Fruit fly (Drosophila melanogaster): ENCODE results near the gene CG12316.

DNA sequence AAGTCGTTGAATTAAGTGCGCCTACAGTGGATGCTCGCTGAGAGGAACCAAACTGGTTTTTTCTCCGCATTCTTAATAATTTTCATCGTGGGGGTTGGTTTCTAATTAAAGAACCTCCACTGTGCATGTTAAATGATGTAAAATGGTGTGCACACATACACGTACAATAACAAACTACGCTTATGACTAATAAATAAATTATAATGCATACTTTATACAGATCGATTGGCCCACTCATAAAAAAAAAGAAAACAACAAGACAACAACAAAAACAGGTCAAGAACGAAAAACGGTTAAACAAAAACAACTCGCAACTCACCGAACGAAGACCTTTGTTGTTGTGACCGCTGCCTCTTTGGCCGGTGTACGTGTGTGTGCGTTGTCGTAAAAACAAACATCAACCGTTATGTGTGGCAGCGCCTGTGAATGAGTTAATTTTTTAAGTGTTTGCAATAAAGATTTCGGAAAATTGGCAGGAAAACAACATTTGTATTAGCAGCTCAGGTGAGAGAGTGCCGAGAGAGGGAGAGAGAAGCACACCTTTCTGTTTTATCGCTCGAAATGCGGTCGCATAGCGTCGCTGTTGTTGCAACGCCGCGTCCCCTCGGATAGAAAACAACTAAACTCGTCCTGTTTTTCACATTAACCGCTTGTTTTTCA is 42.7 kb downstream of the CG12316 start:
- TF ChIP-seq CG17612 (GFP tag; IDR thresholded peaks at IDR 0.05) = no peak
- no peak for TF ChIP-seq ham (GFP tag; IDR thresholded peaks at IDR 0.05)
- no peak for TF ChIP-seq h (optimal IDR thresholded peaks at IDR 0.05)
- no peak for TF ChIP-seq Hr51 (GFP tag; optimal IDR thresholded peaks at IDR 0.05)
